Fruit fly (Drosophila melanogaster): ENCODE measurements around the gene primo-2.

primo-2 gene

dm6 chr3R:13660924-13661659 is 50.5 kb downstream of the primo-2 start, which contains the start of gene B52 (continued):
- no peak for TF ChIP-seq Lpt (GFP tag; optimal IDR thresholded peaks at IDR 0.05)
- TF ChIP-seq CG7372 (GFP tag; IDR thresholded peaks at IDR 0.05) = no peak; the same call in 1 of the 2 replicates
- TF ChIP-seq Abd-B (GFP tag; optimal IDR thresholded peaks at IDR 0.05) = peak; percentile 10
- no peak; the same call in none of the 2 replicates for TF ChIP-seq CG14014 (GFP tag; IDR thresholded peaks at IDR 0.05)
- peak; percentile 83 for TF ChIP-seq CG12071 (GFP tag; optimal IDR thresholded peaks at IDR 0.05)

Data from whole organism, embryonic.